Worm (Caenorhabditis elegans): Measurements from ENCODE around the gene ceph-41.

DNA sequence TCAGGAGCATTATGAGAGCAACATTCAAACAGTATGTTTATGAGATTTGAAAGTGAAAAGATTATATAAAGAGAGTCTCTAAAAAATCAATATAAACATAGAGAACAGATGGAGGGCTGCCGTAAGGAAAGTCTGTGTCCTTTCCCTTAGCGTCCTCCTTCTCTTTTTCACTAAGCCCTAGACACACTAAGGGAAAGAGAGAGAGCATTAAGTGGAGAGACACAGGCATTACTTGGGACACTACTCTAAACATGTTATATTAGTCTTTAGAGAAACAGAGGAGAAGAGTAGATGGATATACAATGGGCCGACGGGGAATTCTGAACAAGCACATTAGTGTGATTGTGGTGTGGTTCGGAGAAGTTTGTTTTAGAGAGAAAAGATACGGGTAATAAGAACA, 30.6 kb upstream of the ceph-41 start:
- no peak for TF ChIP-seq unc-62 (GFP tag; optimal IDR thresholded peaks at IDR 0.05)
- no peak for TF ChIP-seq hlh-1 (tag; optimal IDR thresholded peaks at IDR 0.05)
- no peak for TF ChIP-seq elt-1 (tag; optimal IDR thresholded peaks at IDR 0.05; ENCODE audit: borderline replicate concordance, insufficient read depth)
- no peak for TF ChIP-seq ceh-43 (GFP tag; optimal IDR thresholded peaks at IDR 0.05)
- TF ChIP-seq pha-4 (tag; optimal IDR thresholded peaks at IDR 0.05), result no peak
- no peak for TF ChIP-seq nhr-28 (tag; optimal IDR thresholded peaks at IDR 0.05)
- no peak for TF ChIP-seq ztf-11 (tag; optimal IDR thresholded peaks at IDR 0.05)

Data from whole organism, mixed stage, embryonic.